Fruit fly (Drosophila melanogaster) whole organism, prepupa: Measurements from ENCODE around the gene Proc-R.
A peak's percentile ranks its signal among the peaks of the same experiment; 100 is the strongest.

Source experiments
- Blimp-1 ChIP-seq: fragments of 200-800 bp; sonication (Bioruptor generic); optimal IDR thresholded peaks from 3 replicates; lab custom pipeline; 2017; ENCODE audit warnings: missing biosample characterization, missing genetic modification characterization, mild to moderate bottlenecking, moderate library complexity, missing genetic modification reagents
- CG10631 ChIP-seq: fragments of 200-800 bp; sonication (Bioruptor generic); optimal IDR thresholded peaks from 2 replicates; lab custom pipeline; 2016; ENCODE audit warnings: missing biosample characterization, missing genetic modification characterization
- CG10669 ChIP-seq: fragments of 200-800 bp; sonication (Bioruptor generic); optimal IDR thresholded peaks from 3 replicates; lab custom pipeline; 2018; ENCODE audit warnings: missing biosample characterization, mild to moderate bottlenecking, missing genetic modification characterization, moderate library complexity
- CG11762 ChIP-seq: fragments of 200-800 bp; sonication (Bioruptor generic); optimal IDR thresholded peaks from 3 replicates; lab custom pipeline; 2016; ENCODE audit warnings: missing biosample characterization, missing genetic modification characterization; ENCODE audit not compliant: insufficient read depth
- CG11902 ChIP-seq: fragments of 200-800 bp; sonication (Bioruptor generic); optimal IDR thresholded peaks from 3 replicates; lab custom pipeline; 2016; ENCODE audit warnings: missing biosample characterization, missing genetic modification characterization
- CG1621 ChIP-seq: fragments of 200-800 bp; sonication (Bioruptor generic); optimal IDR thresholded peaks from 3 replicates; lab custom pipeline; 2018; ENCODE audit warnings: missing biosample characterization, mild to moderate bottlenecking, missing genetic modification characterization
- CG16779 ChIP-seq: fragments of 200-800 bp; sonication (Bioruptor generic); optimal IDR thresholded peaks from 3 replicates; lab custom pipeline; 2017; ENCODE audit warnings: missing biosample characterization, mild to moderate bottlenecking, missing genetic modification characterization
- CG3032 ChIP-seq: fragments of 200-800 bp; optimal IDR thresholded peaks from 2 replicates; lab custom pipeline; 2019; ENCODE audit warnings: missing biosample characterization, mild to moderate bottlenecking, missing genetic modification characterization, moderate library complexity
- CG31627 ChIP-seq: fragments of 200-800 bp; sonication (Bioruptor generic); optimal IDR thresholded peaks from 3 replicates; lab custom pipeline; 2016; ENCODE audit warnings: missing biosample characterization, missing genetic modification characterization
- CG32006 ChIP-seq: fragments of 200-800 bp; sonication (Bioruptor generic); optimal IDR thresholded peaks from 3 replicates; lab custom pipeline; 2017; ENCODE audit warnings: missing biosample characterization, mild to moderate bottlenecking, missing genetic modification characterization
- CG34406 ChIP-seq: fragments of 200-800 bp; sonication (Bioruptor generic); optimal IDR thresholded peaks from 3 replicates; lab custom pipeline; 2016; ENCODE audit warnings: missing biosample characterization, missing genetic modification characterization
- CG3919 ChIP-seq: fragments of 200-800 bp; sonication (Bioruptor generic); optimal IDR thresholded peaks from 3 replicates; lab custom pipeline; 2016; ENCODE audit warnings: missing biosample characterization, missing genetic modification characterization
- CG4318 ChIP-seq: fragments of 200-800 bp; sonication (Bioruptor generic); optimal IDR thresholded peaks from 3 replicates; lab custom pipeline; 2017; ENCODE audit warnings: missing biosample characterization, mild to moderate bottlenecking, missing genetic modification characterization
- CG6163 ChIP-seq: fragments of 200-800 bp; sonication (Bioruptor generic); IDR thresholded peaks from 3 replicates; pipeline ENCODE4 v1.3.6; 2022; ENCODE audit warnings: missing biosample characterization, missing genetic modification characterization
- CG6276 ChIP-seq: fragments of 200-800 bp; sonication (Bioruptor generic); optimal IDR thresholded peaks from 2 replicates; lab custom pipeline; 2017; ENCODE audit warnings: missing biosample characterization, mild to moderate bottlenecking, missing genetic modification characterization
- CG6808 ChIP-seq: fragments of 200-800 bp; sonication (Bioruptor generic); optimal IDR thresholded peaks from 3 replicates; lab custom pipeline; 2017; ENCODE audit warnings: missing biosample characterization, missing genetic modification characterization, mild to moderate bottlenecking, moderate library complexity, missing genetic modification reagents
- CG7368 ChIP-seq: fragments of 200-800 bp; sonication (Bioruptor generic); optimal IDR thresholded peaks from 3 replicates; lab custom pipeline; 2016; ENCODE audit warnings: missing biosample characterization, missing genetic modification characterization
- CG8119 ChIP-seq: fragments of 200-800 bp; sonication (Bioruptor generic); IDR thresholded peaks from 3 replicates; pipeline ENCODE4 v1.3.6; 2022; ENCODE audit warnings: missing biosample characterization, missing genetic modification characterization
- CG8319 ChIP-seq: fragments of 200-800 bp; sonication (Bioruptor generic); optimal IDR thresholded peaks from 3 replicates; lab custom pipeline; 2016; ENCODE audit warnings: missing biosample characterization, missing genetic modification characterization
- CG8632 ChIP-seq: fragments of 200-800 bp; sonication (Bioruptor generic); optimal IDR thresholded peaks from 3 replicates; lab custom pipeline; 2016; ENCODE audit warnings: missing biosample characterization, missing genetic modification characterization
- CG9139 ChIP-seq: fragments of 200-800 bp; sonication (Bioruptor generic); optimal IDR thresholded peaks from 3 replicates; lab custom pipeline; 2017; ENCODE audit warnings: missing biosample characterization, mild to moderate bottlenecking, missing genetic modification characterization
- Eip75B ChIP-seq: fragments of 200-800 bp; sonication (Bioruptor generic); optimal IDR thresholded peaks from 3 replicates; lab custom pipeline; 2016; ENCODE audit warnings: missing biosample characterization, missing genetic modification characterization
- Eip78C ChIP-seq: fragments of 200-800 bp; sonication (Bioruptor generic); peaks from one replicate; lab custom pipeline; 2016; ENCODE audit warnings: missing biosample characterization, missing genetic modification characterization
- Ets21C ChIP-seq: fragments of 200-800 bp; sonication (Bioruptor generic); optimal IDR thresholded peaks from 3 replicates; lab custom pipeline; 2016; ENCODE audit warnings: missing biosample characterization, missing genetic modification characterization
- Ets96B ChIP-seq: fragments of 200-800 bp; optimal IDR thresholded peaks from 2 replicates; lab custom pipeline; 2019; ENCODE audit warnings: missing biosample characterization, mild to moderate bottlenecking, missing genetic modification characterization, moderate library complexity
- Hr38 ChIP-seq: sonication (Bioruptor generic); optimal IDR thresholded peaks from 2 replicates; lab custom pipeline; 2016; ENCODE audit warnings: missing biosample characterization, missing genetic modification characterization
- Met ChIP-seq: fragments of 200-800 bp; sonication (Bioruptor generic); optimal IDR thresholded peaks from 3 replicates; lab custom pipeline; 2016; ENCODE audit warnings: missing biosample characterization, missing genetic modification characterization
- OdsH ChIP-seq: fragments of 200-800 bp; sonication (Bioruptor generic); optimal IDR thresholded peaks from 3 replicates; lab custom pipeline; 2016; ENCODE audit warnings: missing biosample characterization, missing genetic modification characterization
- Smox ChIP-seq: fragments of 200-800 bp; sonication (Bioruptor generic); optimal IDR thresholded peaks from 3 replicates; lab custom pipeline; 2016; ENCODE audit warnings: missing biosample characterization, missing genetic modification characterization
- Sox102F ChIP-seq: fragments of 200-800 bp; sonication (Bioruptor generic); optimal IDR thresholded peaks from 2 replicates; lab custom pipeline; 2016; ENCODE audit warnings: missing biosample characterization, mild to moderate bottlenecking, missing genetic modification characterization
- Sox14 ChIP-seq: fragments of 200-800 bp; sonication (Bioruptor generic); optimal IDR thresholded peaks from 3 replicates; lab custom pipeline; 2016; ENCODE audit warnings: missing biosample characterization, missing genetic modification characterization
- achi ChIP-seq: fragments of 200-800 bp; sonication (Bioruptor generic); optimal IDR thresholded peaks from 3 replicates; lab custom pipeline; 2016; ENCODE audit warnings: missing biosample characterization, missing genetic modification characterization
- acj6 ChIP-seq: fragments of 200-800 bp; sonication (Bioruptor generic); optimal IDR thresholded peaks from 3 replicates; lab custom pipeline; 2016; ENCODE audit warnings: missing biosample characterization, missing genetic modification characterization
- cyc ChIP-seq: fragments of 200-800 bp; sonication (Bioruptor generic); optimal IDR thresholded peaks from 3 replicates; lab custom pipeline; 2016; ENCODE audit warnings: missing biosample characterization, missing genetic modification characterization
- dac ChIP-seq: fragments of 200-800 bp; sonication (Bioruptor generic); optimal IDR thresholded peaks from 2 replicates; lab custom pipeline; 2017; ENCODE audit warnings: missing biosample characterization, mild to moderate bottlenecking, missing genetic modification characterization
- dsx ChIP-seq: fragments of 200-800 bp; optimal IDR thresholded peaks from 3 replicates; lab custom pipeline; 2019; ENCODE audit warnings: missing biosample characterization, mild to moderate bottlenecking, missing genetic modification characterization, moderate library complexity; ENCODE audit not compliant: poor library complexity, severe bottlenecking
- esn ChIP-seq: fragments of 200-800 bp; sonication (Bioruptor generic); optimal IDR thresholded peaks from 2 replicates; lab custom pipeline; 2016; ENCODE audit warnings: missing biosample characterization, mild to moderate bottlenecking, missing genetic modification characterization, moderate library complexity
- fd59A ChIP-seq: fragments of 200-800 bp; sonication (Bioruptor generic); optimal IDR thresholded peaks from 2 replicates; lab custom pipeline; 2017; ENCODE audit warnings: missing biosample characterization, mild to moderate bottlenecking, missing genetic modification characterization, missing genetic modification reagents
- fd85E ChIP-seq: fragments of 200-800 bp; sonication (Bioruptor generic); optimal IDR thresholded peaks from 3 replicates; lab custom pipeline; 2016; ENCODE audit warnings: missing biosample characterization, missing genetic modification characterization
- fkh ChIP-seq: fragments of 200-800 bp; sonication (Bioruptor generic); optimal IDR thresholded peaks from 3 replicates; lab custom pipeline; 2017; ENCODE audit warnings: missing biosample characterization, mild to moderate bottlenecking, missing genetic modification characterization, moderate library complexity
- lz ChIP-seq: fragments of 200-800 bp; sonication (Bioruptor generic); optimal IDR thresholded peaks from 3 replicates; lab custom pipeline; 2016; ENCODE audit warnings: missing biosample characterization, missing genetic modification characterization
- net ChIP-seq: fragments of 200-800 bp; sonication (Bioruptor generic); optimal IDR thresholded peaks from 3 replicates; lab custom pipeline; 2016; ENCODE audit warnings: missing biosample characterization, missing genetic modification characterization
- salr ChIP-seq, 2 experiments: fragments of 200-800 bp; sonication (Bioruptor generic); optimal IDR thresholded peaks; 3 replicates each; lab custom pipeline; 2016 to 2018; ENCODE audit warnings: missing biosample characterization in 2 of 2, missing genetic modification characterization in 2 of 2, mild to moderate bottlenecking in 1 of 2
- spab ChIP-seq: fragments of 200-800 bp; sonication (Bioruptor generic); optimal IDR thresholded peaks from 2 replicates; lab custom pipeline; 2017; ENCODE audit warnings: missing biosample characterization, mild to moderate bottlenecking, missing genetic modification characterization, missing genetic modification reagents
- topi ChIP-seq: fragments of 200-800 bp; sonication (Bioruptor generic); optimal IDR thresholded peaks from 3 replicates; lab custom pipeline; 2016; ENCODE audit warnings: missing biosample characterization, missing genetic modification characterization
- vri ChIP-seq: fragments of 200-800 bp; sonication (Bioruptor generic); optimal IDR thresholded peaks from 3 replicates; lab custom pipeline; 2016; ENCODE audit warnings: missing biosample characterization, mild to moderate bottlenecking, missing genetic modification characterization

Proc-R gene

DNA sequence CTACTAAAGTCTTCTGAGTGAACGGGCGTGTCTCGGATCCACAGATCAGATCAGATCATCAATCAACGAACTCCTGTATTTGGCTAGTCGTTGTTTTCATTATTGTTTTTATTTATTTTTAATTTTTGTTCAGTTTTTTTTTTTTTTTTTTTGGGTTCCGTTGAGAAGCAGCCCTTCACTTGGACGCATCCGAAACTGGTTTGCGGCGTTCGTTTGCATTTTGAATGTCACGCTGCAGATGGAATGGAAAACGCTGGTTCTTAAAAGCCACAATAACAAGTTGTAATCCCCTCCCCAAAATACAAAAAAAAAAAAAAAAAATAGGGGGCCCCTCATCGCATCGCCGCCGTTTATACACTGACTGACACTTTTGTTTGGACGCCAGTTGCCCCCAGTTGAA is 43.6 kb upstream of the Proc-R start (continued):
- TF ChIP-seq acj6 (GFP tag; lab: Kevin White, UChicago) (no peak), spab (GFP tag; lab: Kevin White, UChicago) (no peak), CG11902 (no peak), CG10631 (GFP tag; lab: Kevin White, UChicago) (no peak), Sox14 (GFP tag; lab: Kevin White, UChicago) (no peak), vri (GFP tag; lab: Kevin White, UChicago) (no peak), CG10669 (GFP tag; lab: Kevin White, UChicago) (no peak), Hr38 (GFP tag; lab: Kevin White, UChicago) (no peak), CG3032 (tag; lab: Kevin White, UChicago) (no peak)

DNA sequence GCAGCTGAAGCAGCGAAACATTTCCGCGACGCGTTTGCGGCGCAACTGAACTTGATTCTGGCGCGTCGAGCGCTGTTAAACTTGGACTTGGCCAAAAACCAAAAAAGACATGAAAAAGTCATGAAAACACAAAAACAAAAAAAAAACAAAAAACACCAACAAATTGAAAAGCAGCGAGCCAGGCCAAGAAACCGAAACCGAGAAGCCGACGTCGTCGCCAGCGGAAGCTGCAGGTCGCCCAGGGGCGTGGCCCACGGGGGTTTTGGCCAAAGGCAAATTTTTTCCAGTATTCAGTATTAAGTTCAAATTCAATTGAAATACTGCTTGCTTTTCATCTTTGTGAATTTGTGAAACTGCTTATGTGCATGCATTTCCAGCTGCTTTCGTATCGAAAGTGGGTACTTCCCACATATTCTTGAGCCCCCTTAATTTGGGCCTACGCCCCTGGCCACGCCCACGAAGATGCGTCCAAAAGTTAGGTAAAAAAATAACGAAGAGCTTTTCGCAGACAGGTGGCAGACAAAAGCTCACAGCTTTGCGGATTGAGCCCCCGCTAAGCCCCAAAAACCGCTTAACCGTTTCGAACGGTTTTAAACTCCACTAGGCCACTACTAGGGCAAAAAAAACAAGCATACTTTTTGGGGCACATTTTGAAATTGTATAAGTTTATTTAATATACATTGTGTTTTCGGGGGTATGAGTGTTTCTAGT is 40.9 kb upstream of the Proc-R start, which contains the start of gene CG3009:
Gene CG3009 (minus strand): TSS at position 51 of the 711 bp plus-strand sequence.
- TF ChIP-seq dac (GFP tag; lab: Kevin White, UChicago) (peak; percentile 97), CG3032 (tag; lab: Kevin White, UChicago) (peak; percentile 94), CG8119 (peak; percentile 98), fd59A (peak; percentile 95), Blimp-1 (GFP tag; lab: Kevin White, UChicago) (peak; percentile 89), fd85E (GFP tag; lab: Kevin White, UChicago) (peak; percentile 95), esn (GFP tag; lab: Kevin White, UChicago) (peak; percentile 99), CG31627 (GFP tag; lab: Kevin White, UChicago) (peak; percentile 98), Sox14 (GFP tag; lab: Kevin White, UChicago) (peak; percentile 97), CG1621 (tag; lab: Kevin White, UChicago) (peak; percentile 96), Met (GFP tag; lab: Kevin White, UChicago) (peak; percentile 98), Ets96B (peak; percentile 96), CG4318 (GFP tag; lab: Kevin White, UChicago) (peak; percentile 96), fkh (GFP tag; lab: Kevin White, UChicago) (peak; percentile 80), net (GFP tag; lab: Kevin White, UChicago) (peak; percentile 98), CG6808 (GFP tag; lab: Kevin White, UChicago) (peak; percentile 95), Smox (peak; percentile 98), CG6276 (GFP tag; lab: Kevin White, UChicago) (peak; percentile 95), CG7368 (peak; percentile 98), Eip75B (GFP tag; lab: Kevin White, UChicago) (peak; percentile 98), CG34406 (GFP tag; lab: Kevin White, UChicago) (peak; percentile 97), CG11762 (GFP tag; lab: Kevin White, UChicago) (peak; percentile 96), cyc (GFP tag; lab: Kevin White, UChicago) (peak; percentile 98), spab (GFP tag; lab: Kevin White, UChicago) (peak; percentile 95), Hr38 (GFP tag; lab: Kevin White, UChicago) (peak; percentile 58), CG11902 (peak; percentile 97), CG6163 (peak; percentile 98), dsx (peak; percentile 93), Sox102F (GFP tag; lab: Kevin White, UChicago) (peak; percentile 98), Eip78C (peak; percentile 99), CG9139 (GFP tag; lab: Kevin White, UChicago) (peak; percentile 93), CG8319 (GFP tag; lab: Kevin White, UChicago) (peak; percentile 97), CG16779 (tag; lab: Kevin White, UChicago) (peak; percentile 95), lz (GFP tag; lab: Kevin White, UChicago) (peak; percentile 98), acj6 (GFP tag; lab: Kevin White, UChicago) (peak; percentile 97), achi (GFP tag; lab: Kevin White, UChicago) (peak; percentile 97), Ets21C (GFP tag; lab: Kevin White, UChicago) (peak; percentile 98), topi (GFP tag; lab: Kevin White, UChicago) (peak; percentile 99), CG3919 (GFP tag; lab: Kevin White, UChicago) (peak; percentile 98), CG8632 (GFP tag; lab: Kevin White, UChicago) (peak; percentile 97), salr (GFP tag; optimal IDR thresholded peaks at IDR 0.05; lab: Kevin White, UChicago) (peak; percentile 90 to 94), OdsH (peak; percentile 97), vri (GFP tag; lab: Kevin White, UChicago) (peak; percentile 97), CG32006 (GFP tag; lab: Kevin White, UChicago) (peak; percentile 98)
